Worm (Caenorhabditis elegans): ENCODE data around the gene ttc-37.

The ttc-37 gene

ce11 chrV:5204127-5204526, at the start of gene ttc-37:
Gene ttc-37 (plus strand): TSS chrV:5204475.
- no peak for TF ChIP-seq hnd-1 (tag; optimal IDR thresholded peaks at IDR 0.05)
- TF ChIP-seq F13C5.2 (tag; optimal IDR thresholded peaks at IDR 0.05), result no peak
- no peak for TF ChIP-seq pes-1 (GFP tag; IDR thresholded peaks at IDR 0.05)
- no peak for TF ChIP-seq ets-7 (tag; optimal IDR thresholded peaks at IDR 0.05)
- TF ChIP-seq tbx-11 (GFP tag; IDR thresholded peaks at IDR 0.05), result no peak
- TF ChIP-seq tbx-37 (GFP tag; conservative IDR thresholded peaks at IDR 0.05), result no peak
- no peak for TF ChIP-seq sea-1 (GFP tag; conservative IDR thresholded peaks at IDR 0.05)
- TF ChIP-seq tra-4 (tag; optimal IDR thresholded peaks at IDR 0.05), result no peak
- TF ChIP-seq hmbx-1 (tag; optimal IDR thresholded peaks at IDR 0.05), result no peak

ce11 chrV:5155516-5155915, 48.8 kb upstream of the ttc-37 start, which contains the start of gene srx-38:
Gene srx-38 (minus strand): TSS chrV:5155616.
- TF ChIP-seq ama-1 (optimal IDR thresholded peaks at IDR 0.05) (no peak), hmg-4 (GFP tag; optimal IDR thresholded peaks at IDR 0.05) (no peak)

- TF ChIP-seq B0310.2 (tag; optimal IDR thresholded peaks at IDR 0.05), result no peak
- no peak for TF ChIP-seq ama-1 (optimal IDR thresholded peaks at IDR 0.05)
- TF ChIP-seq hmg-4 (GFP tag; optimal IDR thresholded peaks at IDR 0.05), result no peak
- TF ChIP-seq pes-1 (GFP tag; IDR thresholded peaks at IDR 0.05), result no peak
- TF ChIP-seq flt-1 (GFP tag; IDR thresholded peaks at IDR 0.05), result no peak
- no peak for TF ChIP-seq ets-7 (tag; optimal IDR thresholded peaks at IDR 0.05)
- TF ChIP-seq hnd-1 (tag; optimal IDR thresholded peaks at IDR 0.05), result no peak
- no peak for TF ChIP-seq tbx-37 (GFP tag; conservative IDR thresholded peaks at IDR 0.05)
- no peak for TF ChIP-seq tbx-11 (GFP tag; IDR thresholded peaks at IDR 0.05)
- no peak for TF ChIP-seq F13C5.2 (tag; optimal IDR thresholded peaks at IDR 0.05)
- no peak for TF ChIP-seq scrt-1 (GFP tag; IDR thresholded peaks at IDR 0.05)
- no peak for TF ChIP-seq ceh-36 (tag; optimal IDR thresholded peaks at IDR 0.05)
- TF ChIP-seq tra-4 (tag; optimal IDR thresholded peaks at IDR 0.05), result no peak
- no peak for TF ChIP-seq hmbx-1 (tag; optimal IDR thresholded peaks at IDR 0.05)
- no peak for TF ChIP-seq aly-1 (tag; optimal IDR thresholded peaks at IDR 0.05)
- TF ChIP-seq sea-1 (GFP tag; conservative IDR thresholded peaks at IDR 0.05), result no peak
- TF ChIP-seq ceh-13 (GFP tag; optimal IDR thresholded peaks at IDR 0.05), result no peak
Measured at ce11 chrV:5157660-5158059, 46.6 kb upstream of the ttc-37 start, which contains the start of gene srx-39. Gene srx-39 (minus strand): TSS chrV:5157760.

ce11 chrV:5158302-5158701, 46.0 kb upstream of the ttc-37 start, which contains the start of gene abu-15:
Gene abu-15 (plus strand): TSS chrV:5158602.
- no peak for TF ChIP-seq ets-7 (tag; optimal IDR thresholded peaks at IDR 0.05)
- no peak for TF ChIP-seq tbx-37 (GFP tag; conservative IDR thresholded peaks at IDR 0.05)
- no peak for TF ChIP-seq ama-1 (optimal IDR thresholded peaks at IDR 0.05)
- no peak for TF ChIP-seq hmg-4 (GFP tag; optimal IDR thresholded peaks at IDR 0.05)
- no peak for TF ChIP-seq sea-1 (GFP tag; conservative IDR thresholded peaks at IDR 0.05)
- TF ChIP-seq tbx-11 (GFP tag; IDR thresholded peaks at IDR 0.05), result no peak
- no peak for TF ChIP-seq tra-4 (tag; optimal IDR thresholded peaks at IDR 0.05)
- TF ChIP-seq ceh-36 (tag; optimal IDR thresholded peaks at IDR 0.05), result no peak
- TF ChIP-seq F13C5.2 (tag; optimal IDR thresholded peaks at IDR 0.05), result no peak
- no peak for TF ChIP-seq B0310.2 (tag; optimal IDR thresholded peaks at IDR 0.05)
- TF ChIP-seq hnd-1 (tag; optimal IDR thresholded peaks at IDR 0.05), result no peak
- no peak for TF ChIP-seq ceh-13 (GFP tag; optimal IDR thresholded peaks at IDR 0.05)
- TF ChIP-seq flt-1 (GFP tag; IDR thresholded peaks at IDR 0.05), result no peak
- no peak for TF ChIP-seq hmbx-1 (tag; optimal IDR thresholded peaks at IDR 0.05)
- no peak for TF ChIP-seq pes-1 (GFP tag; IDR thresholded peaks at IDR 0.05)
- no peak for TF ChIP-seq aly-1 (tag; optimal IDR thresholded peaks at IDR 0.05)

ce11 chrV:5161792-5162191, 42.5 kb upstream of the ttc-37 start, which contains the start of gene abu-6:
Gene abu-6 (minus strand): TSS chrV:5161892.
- TF ChIP-seq scrt-1 (GFP tag; IDR thresholded peaks at IDR 0.05), result no peak
- TF ChIP-seq tra-4 (tag; optimal IDR thresholded peaks at IDR 0.05), result no peak
- TF ChIP-seq pes-1 (GFP tag; IDR thresholded peaks at IDR 0.05), result no peak
- no peak for TF ChIP-seq aly-1 (tag; optimal IDR thresholded peaks at IDR 0.05)
- no peak for TF ChIP-seq B0310.2 (tag; optimal IDR thresholded peaks at IDR 0.05)
- TF ChIP-seq ets-7 (tag; optimal IDR thresholded peaks at IDR 0.05), result no peak
- no peak for TF ChIP-seq hnd-1 (tag; optimal IDR thresholded peaks at IDR 0.05)

ce11 chrV:5164682-5165081, 39.6 kb upstream of the ttc-37 start, which contains the start of gene abu-7:
Gene abu-7 (minus strand): TSS chrV:5164782.
- TF ChIP-seq scrt-1 (GFP tag; IDR thresholded peaks at IDR 0.05) (no peak), aly-1 (tag; optimal IDR thresholded peaks at IDR 0.05) (no peak), sea-1 (GFP tag; conservative IDR thresholded peaks at IDR 0.05) (no peak)

- TF ChIP-seq ceh-13 (GFP tag; optimal IDR thresholded peaks at IDR 0.05) (no peak), aly-1 (tag; optimal IDR thresholded peaks at IDR 0.05) (no peak), B0310.2 (tag; optimal IDR thresholded peaks at IDR 0.05) (no peak), ama-1 (optimal IDR thresholded peaks at IDR 0.05) (no peak), tbx-11 (GFP tag; IDR thresholded peaks at IDR 0.05) (no peak)
Measured at ce11 chrV:5165426-5165825, 38.8 kb upstream of the ttc-37 start, which contains the start of gene srw-140. Gene srw-140 (plus strand): TSS chrV:5165726.

ce11 chrV:5169586-5169985, 34.7 kb upstream of the ttc-37 start, which contains the start of gene srt-64:
Gene srt-64 (minus strand): TSS chrV:5169686.
- no peak for TF ChIP-seq scrt-1 (GFP tag; IDR thresholded peaks at IDR 0.05)
- TF ChIP-seq hnd-1 (tag; optimal IDR thresholded peaks at IDR 0.05), result no peak
- TF ChIP-seq tbx-37 (GFP tag; conservative IDR thresholded peaks at IDR 0.05), result no peak
- TF ChIP-seq B0310.2 (tag; optimal IDR thresholded peaks at IDR 0.05), result no peak
- TF ChIP-seq hmbx-1 (tag; optimal IDR thresholded peaks at IDR 0.05), result no peak
- no peak for TF ChIP-seq ama-1 (optimal IDR thresholded peaks at IDR 0.05)
- no peak for TF ChIP-seq pes-1 (GFP tag; IDR thresholded peaks at IDR 0.05)
